Worm (Caenorhabditis elegans) whole organism, early embryonic: ENCODE measurements around the gene clec-168.

Experiments
- B0310.2 ChIP-seq: sonication (generic microtip); optimal IDR thresholded peaks from 2 replicates; lab custom pipeline; 2016; ENCODE audit warnings: mild to moderate bottlenecking, missing genetic modification characterization, missing compliant biosample characterization
- aly-1 ChIP-seq: sonication (generic microtip); optimal IDR thresholded peaks from 2 replicates; lab custom pipeline; 2016; ENCODE audit warnings: missing genetic modification characterization, missing compliant biosample characterization
- ama-1 ChIP-seq: fragments of 150-350 bp; optimal IDR thresholded peaks from 2 replicates; lab custom pipeline; 2014
- ceh-13 ChIP-seq: fragments of 200-800 bp; sonication (Bioruptor generic); optimal IDR thresholded peaks from 2 replicates; lab custom pipeline; 2018; ENCODE audit warnings: mild to moderate bottlenecking, missing genetic modification characterization, missing compliant biosample characterization
- ets-7 ChIP-seq: sonication (generic microtip); optimal IDR thresholded peaks from 2 replicates; lab custom pipeline; 2016; ENCODE audit warnings: missing genotype, missing genetic modification characterization, missing compliant biosample characterization
- flt-1 ChIP-seq: fragments of 200-800 bp; sonication (Bioruptor generic); IDR thresholded peaks from 2 replicates; pipeline ENCODE4 v1.3.6; 2022; ENCODE audit warnings: missing genetic modification characterization, missing compliant biosample characterization
- hmbx-1 ChIP-seq: sonication (generic microtip); optimal IDR thresholded peaks from 2 replicates; lab custom pipeline; 2016; ENCODE audit warnings: mild to moderate bottlenecking, missing genetic modification characterization, missing compliant biosample characterization
- hnd-1 ChIP-seq: sonication (generic microtip); optimal IDR thresholded peaks from 2 replicates; lab custom pipeline; 2016; ENCODE audit warnings: missing genetic modification characterization, missing compliant biosample characterization
- pes-1 ChIP-seq: fragments of 200-800 bp; sonication (Bioruptor generic); IDR thresholded peaks from 2 replicates; pipeline ENCODE4 v1.3.6; 2022; ENCODE audit warnings: missing genetic modification reagents, missing genetic modification characterization, missing compliant biosample characterization
- sea-1 ChIP-seq: fragments of 200-800 bp; sonication (Bioruptor generic); conservative IDR thresholded peaks from 2 replicates; pipeline ENCODE4 v1.3.6; 2022; ENCODE audit warnings: missing genetic modification characterization, missing compliant biosample characterization
- tbx-37 ChIP-seq: fragments of 200-800 bp; sonication (Bioruptor generic); conservative IDR thresholded peaks from 2 replicates; pipeline ENCODE4 v1.3.6; 2022; ENCODE audit warnings: missing genetic modification reagents, missing genetic modification characterization, missing compliant biosample characterization

ce11 chrIV:1239686-1240085, 17.1 kb upstream of the clec-168 start, which contains the start of gene F38A1.8:
- no peak for TF ChIP-seq B0310.2
- no peak for TF ChIP-seq sea-1 (GFP tag; lab: Robert Waterston, UW)
- TF ChIP-seq ama-1 (lab: Kevin White, UChicago): no peak
- no peak for TF ChIP-seq flt-1
- no peak for TF ChIP-seq ets-7 (tag; lab: Kevin White, UChicago)
- TF ChIP-seq hnd-1 (tag; lab: Kevin White, UChicago): no peak
- no peak for TF ChIP-seq ceh-13
- no peak for TF ChIP-seq aly-1 (tag; lab: Kevin White, UChicago)
- TF ChIP-seq hmbx-1 (tag; lab: Kevin White, UChicago): no peak
- TF ChIP-seq pes-1 (GFP tag; lab: Robert Waterston, UW): no peak
- no peak for TF ChIP-seq tbx-37 (GFP tag; lab: Robert Waterston, UW)
